Worm (Caenorhabditis elegans): ENCODE results near the gene ZK616.61.

DNA sequence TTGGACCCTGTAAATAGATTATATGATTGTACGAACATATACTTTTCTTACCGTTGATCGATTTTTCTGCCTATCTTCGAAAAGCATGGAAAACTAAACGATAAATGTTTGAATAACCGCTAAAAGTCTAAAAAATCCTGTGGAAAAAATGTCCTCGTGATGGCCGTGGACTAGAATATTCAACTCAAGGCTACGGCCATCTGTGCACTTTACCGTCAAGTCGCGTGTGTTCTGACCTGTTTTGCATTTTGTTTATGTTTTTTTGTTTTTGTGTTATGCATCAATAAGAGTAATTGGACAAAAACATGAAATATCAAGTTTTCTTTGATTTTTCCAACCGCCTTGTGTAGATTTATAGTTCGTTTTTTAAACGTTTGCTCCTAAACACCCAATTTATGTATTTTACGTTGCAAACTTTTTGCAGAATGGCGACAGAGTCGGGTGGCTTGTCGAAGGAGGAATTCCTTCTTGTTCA, 41.3 kb upstream of the ZK616.61 start, which contains the start of the genes hda-6 and F41H10.4:
- TF ChIP-seq snpc-4 (tag; optimal IDR thresholded peaks at IDR 0.05) (no peak), nhr-76 (tag; optimal IDR thresholded peaks at IDR 0.05) (no peak)

Data from whole organism, mixed stage, embryonic.